Worm (Caenorhabditis elegans) whole organism, L2 larva: ENCODE data around the gene C17G1.5.

ENCODE experiments used
- F13H6.1 ChIP-seq: sonication (generic microtip); optimal IDR thresholded peaks from 2 replicates; lab custom pipeline; 2016; ENCODE audit warnings: missing genetic modification characterization, missing compliant biosample characterization
- R02D3.7 ChIP-seq: fragments of 150-350 bp; optimal IDR thresholded peaks from 2 replicates; lab custom pipeline; 2014; ENCODE audit warnings: missing biosample characterization, missing genetic modification characterization
- Y55F3AM.14 ChIP-seq: fragments of 200-800 bp; sonication (Bioruptor generic); optimal IDR thresholded peaks from 2 replicates; lab custom pipeline; 2018; ENCODE audit warnings: mild to moderate bottlenecking, missing genetic modification characterization, missing compliant biosample characterization
- ZK546.5 ChIP-seq: sonication (generic microtip); optimal IDR thresholded peaks from 2 replicates; lab custom pipeline; 2017; ENCODE audit warnings: missing biosample characterization, missing genetic modification characterization
- alr-1 ChIP-seq: fragments of 150-350 bp; optimal IDR thresholded peaks from 2 replicates; lab custom pipeline; 2014; ENCODE audit warnings: missing biosample characterization, missing genetic modification characterization
- aly-2 ChIP-seq: fragments of 150-350 bp; optimal IDR thresholded peaks from 2 replicates; lab custom pipeline; 2014; ENCODE audit warnings: missing biosample characterization, missing genetic modification characterization
- ceh-82 ChIP-seq: fragments of 150-350 bp; optimal IDR thresholded peaks from 2 replicates; lab custom pipeline; 2014; ENCODE audit warnings: missing biosample characterization, missing genetic modification characterization
- dmd-4 ChIP-seq: sonication (generic microtip); optimal IDR thresholded peaks from 2 replicates; lab custom pipeline; 2017; ENCODE audit warnings: missing biosample characterization, missing genetic modification characterization
- egl-27 ChIP-seq: sonication (generic microtip); optimal IDR thresholded peaks from 3 replicates; lab custom pipeline; 2017; ENCODE audit warnings: missing biosample characterization, missing genetic modification reagents, missing genetic modification characterization
- elt-1 ChIP-seq: fragments of 150-350 bp; optimal IDR thresholded peaks from 2 replicates; lab custom pipeline; 2014; ENCODE audit warnings: missing biosample characterization, missing genetic modification characterization
- elt-3 ChIP-seq: sonication (generic microtip); optimal IDR thresholded peaks from 2 replicates; lab custom pipeline; 2017; ENCODE audit warnings: missing biosample characterization, missing genetic modification characterization
- fos-1 ChIP-seq: fragments of 150-350 bp; optimal IDR thresholded peaks from 2 replicates; lab custom pipeline; 2014; ENCODE audit warnings: missing biosample characterization, missing genetic modification characterization
- lin-11 ChIP-seq: fragments of 150-350 bp; sonication (generic microtip); optimal IDR thresholded peaks from 2 replicates; lab custom pipeline; 2014; ENCODE audit warnings: missing biosample characterization, missing genetic modification characterization, inconsistent platforms, mixed read lengths
- lin-13 ChIP-seq: fragments of 150-350 bp; optimal IDR thresholded peaks from 2 replicates; lab custom pipeline; 2014; ENCODE audit warnings: missing biosample characterization, missing genetic modification reagents, missing genetic modification characterization
- lin-39 ChIP-seq: fragments of 150-350 bp; optimal IDR thresholded peaks from 2 replicates; lab custom pipeline; 2014; ENCODE audit warnings: missing biosample characterization, missing genetic modification reagents, missing genetic modification characterization
- lsy-2 ChIP-seq, 2 experiments: fragments of 150-350 bp in 1 of 2; sonication (generic microtip) in 1 of 2; optimal IDR thresholded peaks; 2 replicates each; lab custom pipeline; 2014 to 2017; ENCODE audit warnings: missing biosample characterization in 2 of 2, missing genetic modification characterization in 2 of 2
- mab-5 ChIP-seq: fragments of 150-350 bp; optimal IDR thresholded peaks from 2 replicates; lab custom pipeline; 2014; ENCODE audit warnings: missing biosample characterization, missing genetic modification characterization
- mbf-1 ChIP-seq: sonication (generic microtip); optimal IDR thresholded peaks from 2 replicates; lab custom pipeline; 2017; ENCODE audit warnings: missing biosample characterization, missing genetic modification characterization
- nhr-10 ChIP-seq: sonication (generic microtip); optimal IDR thresholded peaks from 2 replicates; lab custom pipeline; 2017; ENCODE audit warnings: missing biosample characterization, missing genetic modification characterization
- nhr-11 ChIP-seq: fragments of 150-350 bp; optimal IDR thresholded peaks from 2 replicates; lab custom pipeline; 2014; ENCODE audit warnings: missing biosample characterization, missing genetic modification characterization
- nhr-12 ChIP-seq: fragments of 150-350 bp; optimal IDR thresholded peaks from 2 replicates; lab custom pipeline; 2014; ENCODE audit warnings: missing biosample characterization, missing genetic modification characterization
- nhr-129 ChIP-seq: fragments of 150-350 bp; optimal IDR thresholded peaks from 2 replicates; lab custom pipeline; 2014; ENCODE audit warnings: missing biosample characterization, missing genetic modification characterization
- nhr-237 ChIP-seq: fragments of 150-350 bp; optimal IDR thresholded peaks from 2 replicates; lab custom pipeline; 2014; ENCODE audit warnings: missing biosample characterization, missing genetic modification characterization
- nhr-25 ChIP-seq: fragments of 150-350 bp; sonication (generic microtip); optimal IDR thresholded peaks from 3 replicates; lab custom pipeline; 2014; ENCODE audit warnings: missing biosample characterization, missing genetic modification characterization
- nhr-6 ChIP-seq: fragments of 150-350 bp; optimal IDR thresholded peaks from 2 replicates; lab custom pipeline; 2014; ENCODE audit warnings: missing biosample characterization, missing genetic modification characterization
- nhr-77 ChIP-seq: fragments of 150-350 bp; optimal IDR thresholded peaks from 2 replicates; lab custom pipeline; 2014; ENCODE audit warnings: missing biosample characterization, missing genetic modification characterization
- peb-1 ChIP-seq: fragments of 150-350 bp; optimal IDR thresholded peaks from 2 replicates; lab custom pipeline; 2014; ENCODE audit warnings: missing biosample characterization, missing genetic modification characterization
- sem-4 ChIP-seq: fragments of 150-350 bp; optimal IDR thresholded peaks from 2 replicates; lab custom pipeline; 2014; ENCODE audit warnings: missing biosample characterization, missing genetic modification reagents, missing genetic modification characterization
- sma-3 ChIP-seq: sonication (generic microtip); optimal IDR thresholded peaks from 2 replicates; lab custom pipeline; 2016; ENCODE audit warnings: missing genetic modification reagents, missing genetic modification characterization, missing compliant biosample characterization
- sma-9 ChIP-seq, 2 experiments: fragments of 150-350 bp in 1 of 2; sonication (generic microtip) in 1 of 2; optimal IDR thresholded peaks; 2 replicates each; lab custom pipeline; 2014 to 2016; ENCODE audit warnings: missing genetic modification characterization in 2 of 2, mild to moderate bottlenecking in 1 of 2, missing biosample characterization in 1 of 2, missing compliant biosample characterization in 1 of 2, missing genetic modification reagents in 1 of 2, moderate library complexity in 1 of 2
- snpc-4 ChIP-seq: fragments of 150-350 bp; optimal IDR thresholded peaks from 2 replicates; lab custom pipeline; 2014; ENCODE audit warnings: missing biosample characterization, missing genetic modification characterization
- unc-39 ChIP-seq: fragments of 150-350 bp; optimal IDR thresholded peaks from 2 replicates; lab custom pipeline; 2014; ENCODE audit warnings: missing biosample characterization, missing genetic modification characterization
- unc-55 ChIP-seq: fragments of 150-350 bp; sonication (generic microtip); optimal IDR thresholded peaks from 3 replicates; lab custom pipeline; 2014; ENCODE audit warnings: missing biosample characterization, missing genetic modification reagents, missing genetic modification characterization
- unc-62 ChIP-seq: fragments of 150-350 bp; optimal IDR thresholded peaks from 2 replicates; lab custom pipeline; 2014; ENCODE audit warnings: missing biosample characterization, missing genetic modification reagents, missing genetic modification characterization
- zag-1 ChIP-seq: fragments of 150-350 bp; optimal IDR thresholded peaks from 2 replicates; lab custom pipeline; 2014; ENCODE audit warnings: missing biosample characterization, missing genetic modification characterization
- ztf-1 ChIP-seq: fragments of 200-800 bp; sonication (Bioruptor generic); conservative IDR thresholded peaks from 2 replicates; pipeline ENCODE4 v1.3.6; 2022; ENCODE audit warnings: missing genetic modification characterization, missing compliant biosample characterization
- ztf-4 ChIP-seq: fragments of 150-350 bp; optimal IDR thresholded peaks from 2 replicates; lab custom pipeline; 2014; ENCODE audit warnings: missing biosample characterization, missing genetic modification characterization

Gene C17G1.5

ce11 chrX:9962535-9962934 lies 23.9 kb downstream of the C17G1.5 start:
- TF ChIP-seq peb-1 = no peak
- TF ChIP-seq egl-27 (tag; lab: Kevin White, UChicago) = no peak
- no peak for TF ChIP-seq unc-62 (GFP tag; lab: Kevin White, UChicago)
- no peak for TF ChIP-seq unc-39 (tag; lab: Kevin White, UChicago)
- TF ChIP-seq sma-9 (GFP tag; optimal IDR thresholded peaks at IDR 0.05; lab: Kevin White, UChicago) = no peak
- TF ChIP-seq sma-9 (tag; optimal IDR thresholded peaks at IDR 0.05; lab: Kevin White, UChicago) = no peak
- no peak for TF ChIP-seq nhr-77 (tag; lab: Kevin White, UChicago)
- no peak for TF ChIP-seq nhr-10
- TF ChIP-seq snpc-4 (tag; lab: Kevin White, UChicago) = no peak
- no peak for TF ChIP-seq elt-3
- no peak for TF ChIP-seq ceh-82 (tag; lab: Kevin White, UChicago)

ce11 chrX:9965275-9965674 lies 26.7 kb downstream of the C17G1.5 start, which contains the start of gene pssy-1:
Gene pssy-1 (plus strand): TSS chrX:9965592.
- TF ChIP-seq sma-3 = no peak
- peak; percentile 25 for TF ChIP-seq sma-9 (GFP tag; optimal IDR thresholded peaks at IDR 0.05; lab: Kevin White, UChicago)
- no peak for TF ChIP-seq sma-9 (tag; optimal IDR thresholded peaks at IDR 0.05; lab: Kevin White, UChicago)
- no peak for TF ChIP-seq ZK546.5 (tag; lab: Kevin White, UChicago)

- no peak for TF ChIP-seq nhr-11 (tag; lab: Kevin White, UChicago)
- TF ChIP-seq fos-1 (tag; lab: Kevin White, UChicago) = no peak
- TF ChIP-seq lin-11 = no peak
- no peak for TF ChIP-seq F13H6.1 (tag; lab: Kevin White, UChicago)
- no peak for TF ChIP-seq nhr-6 (tag; lab: Kevin White, UChicago)
- TF ChIP-seq alr-1 (tag; lab: Kevin White, UChicago) = no peak
- no peak for TF ChIP-seq ztf-1 (GFP tag; lab: Robert Waterston, UW)
- TF ChIP-seq ZK546.5 (tag; lab: Kevin White, UChicago) = no peak
- no peak for TF ChIP-seq ztf-4 (tag; lab: Kevin White, UChicago)
- no peak for TF ChIP-seq nhr-10
- TF ChIP-seq aly-2 (tag; lab: Kevin White, UChicago) = no peak
- no peak for TF ChIP-seq mbf-1 (tag; lab: Kevin White, UChicago)
- TF ChIP-seq nhr-77 (tag; lab: Kevin White, UChicago) = no peak
- TF ChIP-seq Y55F3AM.14 (GFP tag; lab: Kevin White, UChicago) = no peak
- no peak for TF ChIP-seq nhr-25 (tag; lab: Kevin White, UChicago)
- TF ChIP-seq, all 48 proteins: peak for 0
Observed at ce11 chrX:9976206-9976605, 37.6 kb downstream of the C17G1.5 start, which contains the start of gene mgl-1. Gene mgl-1 (minus strand): TSS chrX:9976306.

ce11 chrX:9981259-9981658 lies 42.7 kb downstream of the C17G1.5 start:
- no peak for TF ChIP-seq fos-1 (tag; lab: Kevin White, UChicago)

ce11 chrX:9984889-9985404 lies 46.3 kb downstream of the C17G1.5 start, which contains the start of gene F19C6.5:
Gene F19C6.5 (minus strand): TSS chrX:9984939.
- peak; percentile 5 for TF ChIP-seq fos-1 (tag; lab: Kevin White, UChicago)
- no peak for TF ChIP-seq lin-39 (tag; lab: Kevin White, UChicago)

ce11 chrX:9987166-9987565 lies 48.6 kb downstream of the C17G1.5 start:
- TF ChIP-seq lin-39 (tag; lab: Kevin White, UChicago) (no peak), lin-13 (GFP tag; lab: Kevin White, UChicago) (no peak), nhr-77 (tag; lab: Kevin White, UChicago) (no peak), mab-5 (tag; lab: Kevin White, UChicago) (no peak), nhr-11 (tag; lab: Kevin White, UChicago) (no peak), nhr-237 (no peak), zag-1 (tag; lab: Kevin White, UChicago) (no peak), dmd-4 (no peak), R02D3.7 (tag; lab: Kevin White, UChicago) (no peak), ztf-4 (tag; lab: Kevin White, UChicago) (no peak), fos-1 (tag; lab: Kevin White, UChicago) (no peak), sma-3 (no peak), sem-4 (tag; lab: Kevin White, UChicago) (no peak), lsy-2 (tag; optimal IDR thresholded peaks at IDR 0.05; lab: Kevin White, UChicago) (no peak), nhr-12 (tag; lab: Kevin White, UChicago) (no peak), sma-9 (GFP tag; optimal IDR thresholded peaks at IDR 0.05; lab: Kevin White, UChicago) (no peak), sma-9 (tag; optimal IDR thresholded peaks at IDR 0.05; lab: Kevin White, UChicago) (no peak), unc-55 (no peak), nhr-129 (tag; lab: Kevin White, UChicago) (no peak), elt-1 (tag; lab: Kevin White, UChicago) (no peak), egl-27 (tag; lab: Kevin White, UChicago) (no peak)
